Fruit fly (Drosophila melanogaster): ENCODE data around the gene CG32024.

The CG32024 gene

dm6 chr3L:8833467-8833802 is 26.0 kb downstream of the CG32024 start (continued):
- TF ChIP-seq dpn (GFP tag; optimal IDR thresholded peaks at IDR 0.05) (no peak), Pdp1 (GFP tag; optimal IDR thresholded peaks at IDR 0.05) (peak in 1 of 2 experiments; percentile 44), HLH3B (GFP tag; IDR thresholded peaks at IDR 0.05) (no peak), CG13123 (GFP tag; optimal IDR thresholded peaks at IDR 0.05) (no peak), CG12391 (tag; optimal IDR thresholded peaks at IDR 0.05) (no peak), TFAM (GFP tag; optimal IDR thresholded peaks at IDR 0.05) (no peak), Elba2 (GFP tag; optimal IDR thresholded peaks at IDR 0.05) (no peak), az2 (GFP tag; optimal IDR thresholded peaks at IDR 0.05) (no peak), inv (GFP tag; IDR thresholded peaks at IDR 0.05; ENCODE audit: partially characterized antibody) (no peak), CG11456 (GFP tag; IDR thresholded peaks at IDR 0.05) (no peak), HmgZ (tag; optimal IDR thresholded peaks at IDR 0.05) (no peak), CG2199 (GFP tag; IDR thresholded peaks at IDR 0.05) (peak; percentile 44; the same call in 1 of the 3 replicates), NfI (GFP tag; optimal IDR thresholded peaks at IDR 0.05) (no peak)

- no peak for TF ChIP-seq Asciz (GFP tag; optimal IDR thresholded peaks at IDR 0.05)
- 0 out of 2 replicates have a peak, but pooled peaks have one; percentile 6 for TF ChIP-seq HLH3B (GFP tag; IDR thresholded peaks at IDR 0.05)
- TF ChIP-seq sc (optimal IDR thresholded peaks at IDR 0.05) = no peak
- TF ChIP-seq sc (GFP tag; optimal IDR thresholded peaks at IDR 0.05) = no peak
- TF ChIP-seq CG16863 (GFP tag; optimal IDR thresholded peaks at IDR 0.05) = no peak
- TF ChIP-seq Sox102F (GFP tag; optimal IDR thresholded peaks at IDR 0.05) = no peak
- TF ChIP-seq CG1529 (GFP tag; optimal IDR thresholded peaks at IDR 0.05) = no peak
- 0 out of 3 replicates have a peak, but pooled peaks have one; percentile 10 for TF ChIP-seq CG17361 (GFP tag; IDR thresholded peaks at IDR 0.05)
- peak; percentile 40 for TF ChIP-seq oc (tag; optimal IDR thresholded peaks at IDR 0.05)
- TF ChIP-seq Med (GFP tag) = peak; percentile 49
- TF ChIP-seq CG15696 (tag; optimal IDR thresholded peaks at IDR 0.05) = peak; percentile 49
- TF ChIP-seq twi (tag; optimal IDR thresholded peaks at IDR 0.05) = no peak
- TF ChIP-seq fd102C (GFP tag; optimal IDR thresholded peaks at IDR 0.05) = peak; percentile 71
- no peak for TF ChIP-seq slbo (GFP tag; IDR thresholded peaks at IDR 0.05)
- peak; percentile 10 for TF ChIP-seq gem (tag; optimal IDR thresholded peaks at IDR 0.05)
- TF ChIP-seq CG7556 (GFP tag; optimal IDR thresholded peaks at IDR 0.05) = peak; percentile 3
- no peak for TF ChIP-seq Taf1 (GFP tag; IDR thresholded peaks at IDR 0.05)
- peak; percentile 8 for TF ChIP-seq NK7.1 (GFP tag; optimal IDR thresholded peaks at IDR 0.05)
- TF ChIP-seq CG9727 (GFP tag; optimal IDR thresholded peaks at IDR 0.05) = peak; percentile 59
- TF ChIP-seq MTF-1 (GFP tag; optimal IDR thresholded peaks at IDR 0.05; ENCODE audit: borderline replicate concordance) = peak; percentile 30
- 0 out of 3 replicates have a peak, but pooled peaks have one; percentile 6 for TF ChIP-seq otp (GFP tag; IDR thresholded peaks at IDR 0.05)
- peak; percentile 37 for TF ChIP-seq sens (GFP tag)
Measured at dm6 chr3L:8834486-8834885, 27.1 kb downstream of the CG32024 start.

dm6 chr3L:8834886-8835285 is 27.5 kb downstream of the CG32024 start:
- TF ChIP-seq gcm2 (GFP tag; optimal IDR thresholded peaks at IDR 0.05) (no peak), luna (GFP tag; optimal IDR thresholded peaks at IDR 0.05) (no peak), cg (GFP tag; optimal IDR thresholded peaks at IDR 0.05) (peak; percentile 11), nerfin-1 (tag; optimal IDR thresholded peaks at IDR 0.05) (peak; percentile 26), sens (GFP tag) (peak; percentile 48), dpn (GFP tag; optimal IDR thresholded peaks at IDR 0.05) (peak in 1 of 2 experiments; percentile 9), CG11695 (GFP tag; IDR thresholded peaks at IDR 0.05) (0 out of 3 replicates have a peak, but pooled peaks have one; percentile 14), Nf-YA (GFP tag; IDR thresholded peaks at IDR 0.05) (no peak), CG17359 (tag; optimal IDR thresholded peaks at IDR 0.05) (peak; percentile 20), Lpt (GFP tag; optimal IDR thresholded peaks at IDR 0.05) (no peak), CG32532 (GFP tag; IDR thresholded peaks at IDR 0.05) (no peak), caup (GFP tag; optimal IDR thresholded peaks at IDR 0.05; ENCODE audit: severe bottlenecking) (peak; percentile 46), CG4707 (GFP tag; optimal IDR thresholded peaks at IDR 0.05) (peak; percentile 53), bcd (GFP tag; optimal IDR thresholded peaks at IDR 0.05) (no peak), Myb (GFP tag; optimal IDR thresholded peaks at IDR 0.05) (no peak), trem (tag; optimal IDR thresholded peaks at IDR 0.05) (peak; percentile 2), CG3281 (GFP tag; optimal IDR thresholded peaks at IDR 0.05) (peak; percentile 39), CG3065 (GFP tag; optimal IDR thresholded peaks at IDR 0.05) (no peak), CHES-1-like (GFP tag; optimal IDR thresholded peaks at IDR 0.05) (no peak)

Measured in whole organism, embryonic.